Worm (Caenorhabditis elegans): ENCODE measurements around the gene mec-18.

Gene mec-18

DNA sequence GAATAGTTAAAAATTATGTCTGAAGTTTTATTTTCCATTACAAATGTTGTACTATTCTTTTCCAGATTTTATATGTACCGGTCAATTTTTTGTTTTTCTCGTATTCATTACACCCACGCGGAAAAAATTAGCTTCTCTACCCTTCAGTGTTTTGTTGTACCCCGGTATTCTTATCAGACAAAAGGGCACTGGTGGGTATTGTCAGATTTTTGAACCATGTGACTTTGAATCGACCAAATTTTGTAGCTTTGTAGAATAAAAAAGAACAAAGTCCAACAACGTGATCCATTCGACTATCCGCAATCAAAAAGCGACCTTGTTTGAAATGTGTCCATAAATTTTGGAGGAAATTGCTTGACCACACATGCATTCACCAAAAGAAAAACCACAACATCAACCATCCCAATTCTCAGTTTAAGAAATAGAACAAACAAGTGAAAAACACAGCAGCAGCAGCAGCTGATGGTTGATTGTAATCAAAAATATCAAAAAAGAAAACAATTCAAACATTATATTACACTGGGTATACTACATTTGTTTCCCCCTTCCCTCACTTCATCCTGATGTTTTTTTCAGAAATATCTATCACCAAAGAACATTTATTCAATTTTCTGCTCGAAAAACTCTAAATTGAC, 29.4 kb downstream of the mec-18 start:
- no peak for TF ChIP-seq unc-62 (GFP tag; optimal IDR thresholded peaks at IDR 0.05)

DNA sequence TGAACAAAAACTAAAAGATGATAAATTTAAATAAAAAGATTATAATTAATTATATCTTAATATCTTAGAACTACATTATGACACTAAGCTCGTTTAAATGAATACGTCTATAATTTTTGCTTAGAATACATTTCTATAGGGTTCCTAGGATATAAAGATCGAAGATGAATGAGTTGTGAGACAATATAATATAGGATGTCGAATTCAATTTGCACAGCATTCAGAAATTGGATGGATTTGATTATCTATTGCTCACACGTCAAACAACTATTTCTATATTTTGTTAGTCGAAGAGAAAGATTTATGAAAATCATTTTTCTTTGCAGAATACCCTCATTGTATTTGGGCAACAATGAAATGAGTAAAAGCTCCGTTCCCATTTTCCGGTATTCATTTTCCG, 35.0 kb downstream of the mec-18 start:
- no peak for TF ChIP-seq unc-62 (GFP tag; optimal IDR thresholded peaks at IDR 0.05)

DNA sequence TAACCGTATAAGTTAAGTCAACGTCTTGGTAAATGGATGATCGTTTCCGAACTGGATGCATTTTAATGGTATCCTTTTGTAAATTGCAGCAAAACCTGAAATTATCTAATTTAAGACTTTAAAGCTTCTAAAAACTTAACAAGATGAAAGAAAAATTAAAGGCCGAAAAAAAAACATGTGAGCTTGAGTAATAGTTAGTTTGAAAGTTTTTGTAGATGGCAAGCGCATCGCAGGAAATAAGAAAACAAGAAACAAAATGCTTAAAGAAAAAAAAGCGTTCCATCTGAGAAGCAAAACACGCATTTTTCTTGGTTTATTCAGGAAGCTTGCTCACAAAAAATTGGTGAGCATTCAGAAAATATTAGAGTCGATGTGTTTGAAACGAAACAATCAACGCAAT, 38.3 kb downstream of the mec-18 start, which contains the start of gene rab-37:
Gene rab-37 (minus strand): TSS at position 101 of the 400 bp plus-strand sequence.
- no peak for TF ChIP-seq unc-62 (GFP tag; optimal IDR thresholded peaks at IDR 0.05)

DNA sequence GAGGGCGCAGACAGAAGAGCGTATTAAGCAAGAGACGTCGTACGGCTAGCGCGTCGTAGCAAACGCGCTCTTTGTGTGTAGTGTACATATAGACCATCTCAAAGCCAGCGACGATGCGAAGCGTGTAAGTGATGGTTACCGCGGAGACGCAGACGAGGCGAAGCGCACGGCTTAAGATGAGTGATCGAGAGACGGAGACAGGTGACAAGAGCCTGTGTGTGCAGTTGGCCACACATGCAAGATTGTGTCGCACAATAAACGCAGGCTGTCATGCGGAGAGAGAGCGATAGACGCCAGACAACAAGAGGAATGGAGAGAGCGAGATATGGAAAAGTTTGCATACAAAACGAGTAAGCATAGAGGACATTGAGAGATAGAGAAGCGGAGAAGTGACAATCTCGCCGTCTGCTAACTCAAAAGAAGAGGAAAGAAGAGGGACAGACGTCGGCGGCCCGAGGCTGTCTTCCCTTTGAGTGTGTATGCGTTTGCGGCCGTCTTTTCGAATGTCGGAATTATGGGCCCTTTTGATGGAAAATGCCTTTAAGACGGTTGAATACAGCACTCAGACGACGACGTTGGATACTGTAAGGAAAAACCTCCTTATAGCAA, 51.1 kb downstream of the mec-18 start:
- no peak for TF ChIP-seq unc-62 (GFP tag; optimal IDR thresholded peaks at IDR 0.05)

DNA sequence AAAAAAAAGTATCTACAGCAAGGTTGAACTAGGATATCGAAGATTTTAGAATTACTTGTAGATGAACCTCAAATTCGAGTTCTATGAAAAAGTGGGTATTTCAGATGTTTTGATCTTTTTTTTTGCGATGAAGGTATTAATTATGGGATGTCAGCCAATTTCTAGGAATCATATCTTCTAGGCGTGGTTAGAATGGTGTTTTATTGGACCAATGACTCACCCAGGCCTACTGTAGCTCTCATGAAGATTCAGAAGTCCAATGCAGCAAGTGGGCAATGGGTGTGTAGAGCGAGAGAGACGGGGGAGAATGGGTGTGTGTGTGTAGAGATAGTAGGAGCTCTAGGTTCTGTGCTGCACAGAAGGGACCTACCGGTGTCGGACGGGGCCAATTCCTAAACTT, 51.8 kb downstream of the mec-18 start:
- TF ChIP-seq unc-62 (GFP tag; optimal IDR thresholded peaks at IDR 0.05), result no peak
